Fruit fly (Drosophila melanogaster): ENCODE data around the gene CG32579.

Gene CG32579

dm6 chrX:16371923-16372322 lies 48.8 kb downstream of the CG32579 start (continued):
- TF ChIP-seq crp (GFP tag; optimal IDR thresholded peaks at IDR 0.05): peak in 1 of 2 experiments; percentile 5
- TF ChIP-seq Six4 (GFP tag; optimal IDR thresholded peaks at IDR 0.05): no peak
- no peak for TF ChIP-seq grau (tag; optimal IDR thresholded peaks at IDR 0.05)
- no peak for TF ChIP-seq Tbp (GFP tag; optimal IDR thresholded peaks at IDR 0.05)
- no peak for TF ChIP-seq CG12104 (GFP tag; optimal IDR thresholded peaks at IDR 0.05)
- no peak for TF ChIP-seq Hmr (GFP tag; optimal IDR thresholded peaks at IDR 0.05)
- no peak for TF ChIP-seq CG4282 (GFP tag; optimal IDR thresholded peaks at IDR 0.05)
- no peak for TF ChIP-seq trh (GFP tag; optimal IDR thresholded peaks at IDR 0.05)
- no peak for TF ChIP-seq Bgb (GFP tag; IDR thresholded peaks at IDR 0.05; ENCODE audit: partially characterized antibody)
- TF ChIP-seq CG17612 (GFP tag; IDR thresholded peaks at IDR 0.05): no peak
- no peak for TF ChIP-seq lab (GFP tag; optimal IDR thresholded peaks at IDR 0.05)
- peak; percentile 21 for TF ChIP-seq CG17829 (tag; optimal IDR thresholded peaks at IDR 0.05)
- no peak for TF ChIP-seq zen (tag; optimal IDR thresholded peaks at IDR 0.05)
- TF ChIP-seq B-H1 (GFP tag; IDR thresholded peaks at IDR 0.05): no peak
- TF ChIP-seq CG12659 (GFP tag; optimal IDR thresholded peaks at IDR 0.05): peak; percentile 18
- TF ChIP-seq CG1024 (GFP tag; IDR thresholded peaks at IDR 0.05): no peak
- no peak for TF ChIP-seq CG15479 (GFP tag; optimal IDR thresholded peaks at IDR 0.05)
- TF ChIP-seq psq (GFP tag; optimal IDR thresholded peaks at IDR 0.05): no peak
- TF ChIP-seq CG10366 (GFP tag; IDR thresholded peaks at IDR 0.05): no peak
- no peak for TF ChIP-seq ham (GFP tag; IDR thresholded peaks at IDR 0.05)
- TF ChIP-seq seq (GFP tag; IDR thresholded peaks at IDR 0.05): no peak
- TF ChIP-seq NC2β (GFP tag; optimal IDR thresholded peaks at IDR 0.05): no peak
- TF ChIP-seq kni (GFP tag; optimal IDR thresholded peaks at IDR 0.05): no peak
- peak; percentile 2 for TF ChIP-seq D19A (tag; optimal IDR thresholded peaks at IDR 0.05)
- no peak for TF ChIP-seq pan (optimal IDR thresholded peaks at IDR 0.05)
- TF ChIP-seq pan (GFP tag; optimal IDR thresholded peaks at IDR 0.05 in 1 of 2, IDR thresholded peaks at IDR 0.05 in 1 of 2): no peak
- TF ChIP-seq CG15073 (GFP tag; optimal IDR thresholded peaks at IDR 0.05): no peak
- no peak for TF ChIP-seq Hr39 (optimal IDR thresholded peaks at IDR 0.05)
- TF ChIP-seq CG32767 (GFP tag; IDR thresholded peaks at IDR 0.05): no peak
- no peak for TF ChIP-seq CG8765 (GFP tag; IDR thresholded peaks at IDR 0.05)
- no peak for TF ChIP-seq CG12071 (GFP tag; optimal IDR thresholded peaks at IDR 0.05)
- TF ChIP-seq nerfin-1 (tag; optimal IDR thresholded peaks at IDR 0.05): no peak
- TF ChIP-seq insv (GFP tag; optimal IDR thresholded peaks at IDR 0.05): no peak
- TF ChIP-seq fd3F (GFP tag; optimal IDR thresholded peaks at IDR 0.05): no peak
- TF ChIP-seq Dref (GFP tag; IDR thresholded peaks at IDR 0.05): no peak
- TF ChIP-seq Adf1 (GFP tag; IDR thresholded peaks at IDR 0.05): no peak
- TF ChIP-seq CG14014 (GFP tag; IDR thresholded peaks at IDR 0.05): no peak
- no peak for TF ChIP-seq Mes4 (GFP tag; optimal IDR thresholded peaks at IDR 0.05)
- TF ChIP-seq bowl (GFP tag; IDR thresholded peaks at IDR 0.05): no peak
- TF ChIP-seq lov (optimal IDR thresholded peaks at IDR 0.05): no peak
- TF ChIP-seq lov (GFP tag; IDR thresholded peaks at IDR 0.05): no peak
- TF ChIP-seq CG3163 (GFP tag; optimal IDR thresholded peaks at IDR 0.05): no peak
- no peak for TF ChIP-seq Opbp (GFP tag; IDR thresholded peaks at IDR 0.05; ENCODE audit: partially characterized antibody)
- no peak for TF ChIP-seq CG1792 (GFP tag; optimal IDR thresholded peaks at IDR 0.05)
- TF ChIP-seq nau (GFP tag; optimal IDR thresholded peaks at IDR 0.05): no peak
- peak; percentile 14 for TF ChIP-seq Chrac-16 (GFP tag; optimal IDR thresholded peaks at IDR 0.05)
- TF ChIP-seq CG14050 (GFP tag; IDR thresholded peaks at IDR 0.05): no peak
- no peak for TF ChIP-seq Usf (GFP tag; optimal IDR thresholded peaks at IDR 0.05)
- TF ChIP-seq dati (GFP tag; IDR thresholded peaks at IDR 0.05): no peak
- no peak for TF ChIP-seq CG9609 (GFP tag; optimal IDR thresholded peaks at IDR 0.05)
- no peak for TF ChIP-seq esg (GFP tag; conservative IDR thresholded peaks at IDR 0.05)
- TF ChIP-seq Drgx (GFP tag; IDR thresholded peaks at IDR 0.05): peak; percentile 52; the same call in 1 of the 2 replicates
- TF ChIP-seq org-1 (GFP tag; optimal IDR thresholded peaks at IDR 0.05): no peak
- TF ChIP-seq unpg (GFP tag; optimal IDR thresholded peaks at IDR 0.05): no peak
